Fruit fly (Drosophila melanogaster): Measurements from ENCODE around the gene Catsup.

Catsup gene

DNA sequence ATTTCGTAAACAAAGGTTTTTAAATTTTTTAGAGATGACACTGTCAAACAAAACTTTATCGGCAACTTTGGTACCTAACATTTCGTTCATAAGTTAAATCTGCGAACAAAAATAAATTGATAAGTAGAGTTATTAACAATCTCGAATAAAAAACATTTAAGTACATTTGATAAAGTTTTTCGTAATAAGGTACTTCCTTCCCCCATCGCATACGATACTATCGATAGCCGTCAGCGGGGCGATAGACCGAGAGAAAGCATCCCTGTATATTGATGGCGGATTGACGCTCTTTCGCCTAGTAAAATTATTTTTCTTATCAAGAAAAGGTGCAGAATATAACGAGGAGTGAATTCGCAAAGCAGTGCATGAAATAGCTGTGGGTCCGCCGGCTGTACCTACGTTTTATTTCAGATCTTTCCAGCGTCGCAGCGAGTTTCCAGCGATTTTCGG is 3.5 kb downstream of the Catsup start, which contains the start of the genes Ttc19 and Acn (continued):
- TF ChIP-seq sage (GFP tag; optimal IDR thresholded peaks at IDR 0.05) (no peak), woc (GFP tag; optimal IDR thresholded peaks at IDR 0.05) (peak; percentile 86), usp (GFP tag; optimal IDR thresholded peaks at IDR 0.05) (no peak), pan (optimal IDR thresholded peaks at IDR 0.05) (no peak)

DNA sequence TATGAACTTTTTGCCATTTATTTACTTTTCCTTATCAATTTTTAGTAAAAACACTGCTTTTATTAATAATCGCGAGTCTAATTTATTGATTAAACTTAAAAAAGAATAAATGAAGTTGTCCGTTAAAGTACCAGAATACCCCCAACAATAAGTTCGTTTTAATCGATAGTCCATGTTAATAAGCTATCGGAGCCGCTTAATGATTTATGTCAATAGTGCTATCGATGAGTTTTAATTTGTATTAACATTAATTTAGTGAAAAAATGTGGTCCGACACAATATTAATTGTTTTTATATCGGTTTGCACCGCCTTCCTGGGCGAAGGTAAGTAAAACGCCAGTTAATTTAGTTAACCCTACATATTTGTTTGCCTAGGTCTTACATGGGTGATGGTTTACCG is 7.2 kb downstream of the Catsup start, which contains the start of gene CG10470:
Gene CG10470, plus strand, starts transcription at position 165 of the 400 bp plus-strand sequence.
- TF ChIP-seq OdsH (GFP tag; optimal IDR thresholded peaks at IDR 0.05) (peak; percentile 4), brk (GFP tag; optimal IDR thresholded peaks at IDR 0.05) (no peak), dl (GFP tag; optimal IDR thresholded peaks at IDR 0.05; ENCODE audit: insufficient read depth in 1 of 2, partially characterized antibody in 2 of 2) (no peak), Jra (GFP tag; optimal IDR thresholded peaks at IDR 0.05) (no peak), Rel (GFP tag; optimal IDR thresholded peaks at IDR 0.05) (no peak), Rel (tag; optimal IDR thresholded peaks at IDR 0.05) (no peak), tai (GFP tag; optimal IDR thresholded peaks at IDR 0.05) (no peak), CrebA (GFP tag; optimal IDR thresholded peaks at IDR 0.05; ENCODE audit: borderline replicate concordance) (no peak), fru (GFP tag; optimal IDR thresholded peaks at IDR 0.05) (peak; percentile 22), h (GFP tag; optimal IDR thresholded peaks at IDR 0.05) (peak; percentile 0), psq (GFP tag; optimal IDR thresholded peaks at IDR 0.05) (peak; percentile 20), dmrt93B (GFP tag; optimal IDR thresholded peaks at IDR 0.05) (no peak), rgr (GFP tag; optimal IDR thresholded peaks at IDR 0.05) (peak; percentile 16), usp (GFP tag; optimal IDR thresholded peaks at IDR 0.05) (no peak), HLH106 (tag; optimal IDR thresholded peaks at IDR 0.05) (peak; percentile 15), Myc (optimal IDR thresholded peaks at IDR 0.05) (no peak), Vsx2 (GFP tag; optimal IDR thresholded peaks at IDR 0.05; ENCODE audit: partially characterized antibody) (no peak), Sp1 (GFP tag; optimal IDR thresholded peaks at IDR 0.05) (peak; percentile 15), Hnf4 (GFP tag; optimal IDR thresholded peaks at IDR 0.05) (peak; percentile 29)

DNA sequence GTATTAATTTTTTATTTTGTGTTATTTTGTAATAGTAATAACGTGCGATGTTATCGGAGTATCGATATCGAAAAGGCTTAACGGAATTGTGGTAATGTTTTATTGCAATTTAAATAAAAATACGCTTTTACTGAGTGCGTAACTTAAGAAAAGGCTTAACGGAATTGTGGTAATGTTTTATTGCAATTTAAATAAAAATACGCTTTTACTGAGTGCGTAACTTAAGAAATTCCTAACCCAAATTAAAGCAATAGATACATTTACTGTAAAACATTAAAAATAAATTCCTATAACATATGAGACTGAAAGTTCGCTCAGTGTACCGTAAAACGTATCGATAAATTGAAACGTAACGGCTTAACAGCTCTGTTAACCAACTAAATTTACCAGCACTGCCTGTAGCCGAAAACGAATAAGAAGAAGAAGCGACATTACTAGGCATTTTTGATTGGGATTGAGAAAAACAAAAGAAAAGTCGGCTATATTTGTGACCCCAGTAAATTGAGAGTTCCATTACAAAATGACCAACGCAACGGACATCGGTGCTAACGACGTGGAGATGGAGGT is 10.0 kb downstream of the Catsup start, which contains the start of gene Rpn3:
Gene Rpn3, plus strand, starts transcription at position 257 of the 567 bp plus-strand sequence.
- no peak for TF ChIP-seq N (GFP tag; optimal IDR thresholded peaks at IDR 0.05)
- TF ChIP-seq dl (GFP tag; optimal IDR thresholded peaks at IDR 0.05; ENCODE audit: insufficient read depth in 1 of 2, partially characterized antibody in 2 of 2) = no peak
- TF ChIP-seq CG9705 (GFP tag; optimal IDR thresholded peaks at IDR 0.05) = peak; percentile 52
- TF ChIP-seq Rel (GFP tag; optimal IDR thresholded peaks at IDR 0.05) = no peak
- TF ChIP-seq Rel (tag; optimal IDR thresholded peaks at IDR 0.05) = peak; percentile 23
- no peak for TF ChIP-seq Dfd (GFP tag; optimal IDR thresholded peaks at IDR 0.05)
- TF ChIP-seq Sp1 (GFP tag; optimal IDR thresholded peaks at IDR 0.05) = peak; percentile 75
- TF ChIP-seq dmrt93B (GFP tag; optimal IDR thresholded peaks at IDR 0.05) = no peak
- TF ChIP-seq foxo (GFP tag; optimal IDR thresholded peaks at IDR 0.05) = peak; percentile 22 to 89
- TF ChIP-seq h (GFP tag; optimal IDR thresholded peaks at IDR 0.05) = peak; percentile 89
- TF ChIP-seq Jra (GFP tag; optimal IDR thresholded peaks at IDR 0.05) = peak; percentile 89
- no peak for TF ChIP-seq pan (optimal IDR thresholded peaks at IDR 0.05)
- TF ChIP-seq Hnf4 (GFP tag; optimal IDR thresholded peaks at IDR 0.05) = no peak
- peak; percentile 76 for TF ChIP-seq OdsH (GFP tag; optimal IDR thresholded peaks at IDR 0.05)
- TF ChIP-seq GATAd (GFP tag; optimal IDR thresholded peaks at IDR 0.05) = no peak
- no peak for TF ChIP-seq Vsx2 (GFP tag; optimal IDR thresholded peaks at IDR 0.05; ENCODE audit: partially characterized antibody)
- TF ChIP-seq dsf (GFP tag; optimal IDR thresholded peaks at IDR 0.05; ENCODE audit: borderline replicate concordance) = peak; percentile 86
- peak; percentile 47 for TF ChIP-seq CG32264 (GFP tag; optimal IDR thresholded peaks at IDR 0.05)
- peak; percentile 79 for TF ChIP-seq ey (GFP tag; optimal IDR thresholded peaks at IDR 0.05)
- no peak for TF ChIP-seq sage (GFP tag; optimal IDR thresholded peaks at IDR 0.05)
- TF ChIP-seq br (GFP tag; optimal IDR thresholded peaks at IDR 0.05) = no peak
- TF ChIP-seq HLH106 (tag; optimal IDR thresholded peaks at IDR 0.05) = peak; percentile 77
- TF ChIP-seq Hr78 (GFP tag; optimal IDR thresholded peaks at IDR 0.05) = no peak
- no peak for TF ChIP-seq Myc (optimal IDR thresholded peaks at IDR 0.05)
- TF ChIP-seq lola (GFP tag; optimal IDR thresholded peaks at IDR 0.05) = no peak
- no peak for TF ChIP-seq jim (GFP tag; optimal IDR thresholded peaks at IDR 0.05)
- peak; percentile 77 for TF ChIP-seq sv (GFP tag; optimal IDR thresholded peaks at IDR 0.05)
- TF ChIP-seq Hr83 (GFP tag; optimal IDR thresholded peaks at IDR 0.05; ENCODE audit: poor library complexity, severe bottlenecking) = peak; percentile 18
- TF ChIP-seq rgr (GFP tag; optimal IDR thresholded peaks at IDR 0.05) = peak; percentile 86
- TF ChIP-seq Abd-B (GFP tag; optimal IDR thresholded peaks at IDR 0.05) = no peak
- no peak for TF ChIP-seq Mio (GFP tag; optimal IDR thresholded peaks at IDR 0.05)
- TF ChIP-seq psq (GFP tag; optimal IDR thresholded peaks at IDR 0.05) = peak; percentile 77
- no peak for TF ChIP-seq CrebA (GFP tag; optimal IDR thresholded peaks at IDR 0.05; ENCODE audit: borderline replicate concordance)
- TF ChIP-seq Dif (GFP tag; optimal IDR thresholded peaks at IDR 0.05; ENCODE audit: partially characterized antibody) = no peak
- peak; percentile 88 for TF ChIP-seq fru (GFP tag; optimal IDR thresholded peaks at IDR 0.05)
- no peak for TF ChIP-seq woc (GFP tag; optimal IDR thresholded peaks at IDR 0.05)
- no peak for TF ChIP-seq usp (GFP tag; optimal IDR thresholded peaks at IDR 0.05)
- TF ChIP-seq tai (GFP tag; optimal IDR thresholded peaks at IDR 0.05) = no peak
- TF ChIP-seq brk (GFP tag; optimal IDR thresholded peaks at IDR 0.05) = no peak
